Fruit fly (Drosophila melanogaster): ENCODE data around the gene pst.

Gene pst

dm6 chr3L:7328567-7329253, 31.4 kb downstream of the pst start, which contains the start of the genes mrva, CG42307 and mus312 (continued):
- TF ChIP-seq HmgZ (tag; optimal IDR thresholded peaks at IDR 0.05) (peak; percentile 73), CG7745 (tag; optimal IDR thresholded peaks at IDR 0.05) (peak; percentile 100), CG2678 (tag; optimal IDR thresholded peaks at IDR 0.05) (no peak), Max (GFP tag; optimal IDR thresholded peaks at IDR 0.05) (peak; percentile 71), Fer1 (GFP tag; optimal IDR thresholded peaks at IDR 0.05) (peak; percentile 89), so (GFP tag; IDR thresholded peaks at IDR 0.05) (peak; percentile 87; the same call in 2 of the 3 replicates), amos (GFP tag; IDR thresholded peaks at IDR 0.05; ENCODE audit: partially characterized antibody) (peak; percentile 50; the same call in 1 of the 2 replicates), HLHmδ (GFP tag; optimal IDR thresholded peaks at IDR 0.05) (peak; percentile 67), Meics (GFP tag; optimal IDR thresholded peaks at IDR 0.05) (peak; percentile 85), NC2β (GFP tag; optimal IDR thresholded peaks at IDR 0.05) (no peak), CG3407 (GFP tag; optimal IDR thresholded peaks at IDR 0.05) (no peak), gsb-n (tag; optimal IDR thresholded peaks at IDR 0.05) (peak; percentile 92), CG11695 (GFP tag; IDR thresholded peaks at IDR 0.05) (peak; percentile 83), CG6683 (GFP tag; optimal IDR thresholded peaks at IDR 0.05) (peak; percentile 78), insv (GFP tag; optimal IDR thresholded peaks at IDR 0.05) (peak in 1 of 2 experiments; percentile 75), CG12104 (GFP tag; optimal IDR thresholded peaks at IDR 0.05) (peak; percentile 86), vvl (GFP tag; IDR thresholded peaks at IDR 0.05) (peak; percentile 92), emc (GFP tag; optimal IDR thresholded peaks at IDR 0.05) (no peak), Jarid2 (GFP tag; optimal IDR thresholded peaks at IDR 0.05) (no peak), Dip3 (GFP tag; optimal IDR thresholded peaks at IDR 0.05) (peak; percentile 43), CG10462 (GFP tag; optimal IDR thresholded peaks at IDR 0.05) (peak; percentile 72), CTCF (GFP tag; optimal IDR thresholded peaks at IDR 0.05) (peak; percentile 4), phol (tag; optimal IDR thresholded peaks at IDR 0.05) (peak; percentile 89), CG14860 (GFP tag; IDR thresholded peaks at IDR 0.05; ENCODE audit: partially characterized antibody) (no peak), jumu (GFP tag; optimal IDR thresholded peaks at IDR 0.05) (peak; percentile 1), al (GFP tag; IDR thresholded peaks at IDR 0.05) (peak; percentile 79), CG5953 (GFP tag; IDR thresholded peaks at IDR 0.05) (peak; percentile 68; the same call in 1 of the 2 replicates), Awh (GFP tag; IDR thresholded peaks at IDR 0.05) (peak; percentile 73), vfl (GFP tag; optimal IDR thresholded peaks at IDR 0.05) (peak; percentile 41), CG13894 (tag; optimal IDR thresholded peaks at IDR 0.05) (peak; percentile 94), CG4820 (GFP tag; optimal IDR thresholded peaks at IDR 0.05) (peak; percentile 72), CG10209 (GFP tag; optimal IDR thresholded peaks at IDR 0.05) (peak; percentile 89), CG16779 (GFP tag; IDR thresholded peaks at IDR 0.05) (no peak), zf30C (GFP tag; optimal IDR thresholded peaks at IDR 0.05) (peak; percentile 42), CG18476 (GFP tag; optimal IDR thresholded peaks at IDR 0.05) (peak; percentile 71), Sox100B (GFP tag; optimal IDR thresholded peaks at IDR 0.05) (no peak), CG15601 (tag; optimal IDR thresholded peaks at IDR 0.05) (peak; percentile 93), CG11093 (GFP tag; IDR thresholded peaks at IDR 0.05) (peak; percentile 46; the same call in 2 of the 3 replicates), Hey (tag; optimal IDR thresholded peaks at IDR 0.05) (no peak), CG14667 (GFP tag; IDR thresholded peaks at IDR 0.05) (peak; percentile 85), dm (GFP tag; optimal IDR thresholded peaks at IDR 0.05) (peak; percentile 24), ash1 (GFP tag; optimal IDR thresholded peaks at IDR 0.05) (no peak), Dfd (GFP tag; optimal IDR thresholded peaks at IDR 0.05) (no peak), gfzf (GFP tag; optimal IDR thresholded peaks at IDR 0.05) (no peak), fd96Cb (tag; optimal IDR thresholded peaks at IDR 0.05) (peak; percentile 85), CG43689 (GFP tag; IDR thresholded peaks at IDR 0.05) (peak; percentile 60), CG9215 (GFP tag; IDR thresholded peaks at IDR 0.05) (peak; percentile 74), CkIIα-i1 (GFP tag; IDR thresholded peaks at IDR 0.05) (no peak), zen (tag; optimal IDR thresholded peaks at IDR 0.05) (peak; percentile 97), CG15514 (GFP tag; optimal IDR thresholded peaks at IDR 0.05) (peak; percentile 80)

All from whole organism, embryonic.